Fruit fly (Drosophila melanogaster) whole organism, prepupa: ENCODE data around the gene cold.

Source experiments
- CG10631 ChIP-seq: fragments of 200-800 bp; sonication (Bioruptor generic); optimal IDR thresholded peaks from 2 replicates; lab custom pipeline; 2016; ENCODE audit warnings: missing biosample characterization, missing genetic modification characterization
- CG10669 ChIP-seq: fragments of 200-800 bp; sonication (Bioruptor generic); optimal IDR thresholded peaks from 3 replicates; lab custom pipeline; 2018; ENCODE audit warnings: missing biosample characterization, mild to moderate bottlenecking, missing genetic modification characterization, moderate library complexity
- CG11294 ChIP-seq: fragments of 200-800 bp; sonication (Bioruptor generic); IDR thresholded peaks from 2 replicates; pipeline ENCODE4 v1.3.6; 2022; ENCODE audit warnings: missing biosample characterization, missing genetic modification characterization
- CG11762 ChIP-seq: fragments of 200-800 bp; sonication (Bioruptor generic); optimal IDR thresholded peaks from 3 replicates; lab custom pipeline; 2016; ENCODE audit warnings: missing biosample characterization, missing genetic modification characterization; ENCODE audit not compliant: insufficient read depth
- CG11902 ChIP-seq: fragments of 200-800 bp; sonication (Bioruptor generic); optimal IDR thresholded peaks from 3 replicates; lab custom pipeline; 2016; ENCODE audit warnings: missing biosample characterization, missing genetic modification characterization
- CG15336 ChIP-seq: fragments of 200-800 bp; sonication (Bioruptor generic); IDR thresholded peaks from 2 replicates; pipeline ENCODE4 v1.3.6; 2022; ENCODE audit warnings: missing biosample characterization, missing genetic modification characterization
- CG1621 ChIP-seq: fragments of 200-800 bp; sonication (Bioruptor generic); optimal IDR thresholded peaks from 3 replicates; lab custom pipeline; 2018; ENCODE audit warnings: missing biosample characterization, mild to moderate bottlenecking, missing genetic modification characterization
- CG3032 ChIP-seq: fragments of 200-800 bp; optimal IDR thresholded peaks from 2 replicates; lab custom pipeline; 2019; ENCODE audit warnings: missing biosample characterization, mild to moderate bottlenecking, missing genetic modification characterization, moderate library complexity
- CG31627 ChIP-seq: fragments of 200-800 bp; sonication (Bioruptor generic); optimal IDR thresholded peaks from 3 replicates; lab custom pipeline; 2016; ENCODE audit warnings: missing biosample characterization, missing genetic modification characterization
- CG32006 ChIP-seq: fragments of 200-800 bp; sonication (Bioruptor generic); optimal IDR thresholded peaks from 3 replicates; lab custom pipeline; 2017; ENCODE audit warnings: missing biosample characterization, mild to moderate bottlenecking, missing genetic modification characterization
- CG34406 ChIP-seq: fragments of 200-800 bp; sonication (Bioruptor generic); optimal IDR thresholded peaks from 3 replicates; lab custom pipeline; 2016; ENCODE audit warnings: missing biosample characterization, missing genetic modification characterization
- CG3919 ChIP-seq: fragments of 200-800 bp; sonication (Bioruptor generic); optimal IDR thresholded peaks from 3 replicates; lab custom pipeline; 2016; ENCODE audit warnings: missing biosample characterization, missing genetic modification characterization
- CG4318 ChIP-seq: fragments of 200-800 bp; sonication (Bioruptor generic); optimal IDR thresholded peaks from 3 replicates; lab custom pipeline; 2017; ENCODE audit warnings: missing biosample characterization, mild to moderate bottlenecking, missing genetic modification characterization
- CG6163 ChIP-seq: fragments of 200-800 bp; sonication (Bioruptor generic); IDR thresholded peaks from 3 replicates; pipeline ENCODE4 v1.3.6; 2022; ENCODE audit warnings: missing biosample characterization, missing genetic modification characterization
- CG6276 ChIP-seq: fragments of 200-800 bp; sonication (Bioruptor generic); optimal IDR thresholded peaks from 2 replicates; lab custom pipeline; 2017; ENCODE audit warnings: missing biosample characterization, mild to moderate bottlenecking, missing genetic modification characterization
- CG6792 ChIP-seq: fragments of 200-800 bp; sonication (Bioruptor generic); optimal IDR thresholded peaks from 3 replicates; lab custom pipeline; 2016; ENCODE audit warnings: missing biosample characterization, missing genetic modification characterization
- CG6854 ChIP-seq: fragments of 200-800 bp; sonication (Bioruptor generic); optimal IDR thresholded peaks from 2 replicates; lab custom pipeline; 2017; ENCODE audit warnings: missing biosample characterization, mild to moderate bottlenecking, missing genetic modification characterization
- CG7368 ChIP-seq: fragments of 200-800 bp; sonication (Bioruptor generic); optimal IDR thresholded peaks from 3 replicates; lab custom pipeline; 2016; ENCODE audit warnings: missing biosample characterization, missing genetic modification characterization
- CG8319 ChIP-seq: fragments of 200-800 bp; sonication (Bioruptor generic); optimal IDR thresholded peaks from 3 replicates; lab custom pipeline; 2016; ENCODE audit warnings: missing biosample characterization, missing genetic modification characterization
- CG8632 ChIP-seq: fragments of 200-800 bp; sonication (Bioruptor generic); optimal IDR thresholded peaks from 3 replicates; lab custom pipeline; 2016; ENCODE audit warnings: missing biosample characterization, missing genetic modification characterization
- CG9139 ChIP-seq: fragments of 200-800 bp; sonication (Bioruptor generic); optimal IDR thresholded peaks from 3 replicates; lab custom pipeline; 2017; ENCODE audit warnings: missing biosample characterization, mild to moderate bottlenecking, missing genetic modification characterization
- Eip75B ChIP-seq: fragments of 200-800 bp; sonication (Bioruptor generic); optimal IDR thresholded peaks from 3 replicates; lab custom pipeline; 2016; ENCODE audit warnings: missing biosample characterization, missing genetic modification characterization
- Eip78C ChIP-seq: fragments of 200-800 bp; sonication (Bioruptor generic); peaks from one replicate; lab custom pipeline; 2016; ENCODE audit warnings: missing biosample characterization, missing genetic modification characterization
- Ets96B ChIP-seq: fragments of 200-800 bp; optimal IDR thresholded peaks from 2 replicates; lab custom pipeline; 2019; ENCODE audit warnings: missing biosample characterization, mild to moderate bottlenecking, missing genetic modification characterization, moderate library complexity
- Hr38 ChIP-seq: sonication (Bioruptor generic); optimal IDR thresholded peaks from 2 replicates; lab custom pipeline; 2016; ENCODE audit warnings: missing biosample characterization, missing genetic modification characterization
- Hr4 ChIP-seq: fragments of 200-800 bp; sonication (Bioruptor generic); optimal IDR thresholded peaks from 3 replicates; lab custom pipeline; 2016; ENCODE audit warnings: missing biosample characterization, missing genetic modification characterization
- Lpt ChIP-seq: fragments of 200-800 bp; sonication (Bioruptor generic); optimal IDR thresholded peaks from 3 replicates; lab custom pipeline; 2016; ENCODE audit warnings: missing biosample characterization, missing genetic modification characterization
- OdsH ChIP-seq: fragments of 200-800 bp; sonication (Bioruptor generic); optimal IDR thresholded peaks from 3 replicates; lab custom pipeline; 2016; ENCODE audit warnings: missing biosample characterization, missing genetic modification characterization
- Smox ChIP-seq: fragments of 200-800 bp; sonication (Bioruptor generic); optimal IDR thresholded peaks from 3 replicates; lab custom pipeline; 2016; ENCODE audit warnings: missing biosample characterization, missing genetic modification characterization
- Sox102F ChIP-seq: fragments of 200-800 bp; sonication (Bioruptor generic); optimal IDR thresholded peaks from 2 replicates; lab custom pipeline; 2016; ENCODE audit warnings: missing biosample characterization, mild to moderate bottlenecking, missing genetic modification characterization
- Sox14 ChIP-seq: fragments of 200-800 bp; sonication (Bioruptor generic); optimal IDR thresholded peaks from 3 replicates; lab custom pipeline; 2016; ENCODE audit warnings: missing biosample characterization, missing genetic modification characterization
- Sox15 ChIP-seq: fragments of 200-800 bp; sonication (Bioruptor generic); optimal IDR thresholded peaks from 3 replicates; lab custom pipeline; 2016; ENCODE audit warnings: missing biosample characterization, missing genetic modification characterization
- achi ChIP-seq: fragments of 200-800 bp; sonication (Bioruptor generic); optimal IDR thresholded peaks from 3 replicates; lab custom pipeline; 2016; ENCODE audit warnings: missing biosample characterization, missing genetic modification characterization
- acj6 ChIP-seq: fragments of 200-800 bp; sonication (Bioruptor generic); optimal IDR thresholded peaks from 3 replicates; lab custom pipeline; 2016; ENCODE audit warnings: missing biosample characterization, missing genetic modification characterization
- cyc ChIP-seq: fragments of 200-800 bp; sonication (Bioruptor generic); optimal IDR thresholded peaks from 3 replicates; lab custom pipeline; 2016; ENCODE audit warnings: missing biosample characterization, missing genetic modification characterization
- dac ChIP-seq: fragments of 200-800 bp; sonication (Bioruptor generic); optimal IDR thresholded peaks from 2 replicates; lab custom pipeline; 2017; ENCODE audit warnings: missing biosample characterization, mild to moderate bottlenecking, missing genetic modification characterization
- dsx ChIP-seq: fragments of 200-800 bp; optimal IDR thresholded peaks from 3 replicates; lab custom pipeline; 2019; ENCODE audit warnings: missing biosample characterization, mild to moderate bottlenecking, missing genetic modification characterization, moderate library complexity; ENCODE audit not compliant: poor library complexity, severe bottlenecking
- esn ChIP-seq: fragments of 200-800 bp; sonication (Bioruptor generic); optimal IDR thresholded peaks from 2 replicates; lab custom pipeline; 2016; ENCODE audit warnings: missing biosample characterization, mild to moderate bottlenecking, missing genetic modification characterization, moderate library complexity
- fd59A ChIP-seq: fragments of 200-800 bp; sonication (Bioruptor generic); optimal IDR thresholded peaks from 2 replicates; lab custom pipeline; 2017; ENCODE audit warnings: missing biosample characterization, mild to moderate bottlenecking, missing genetic modification characterization, missing genetic modification reagents
- fd85E ChIP-seq: fragments of 200-800 bp; sonication (Bioruptor generic); optimal IDR thresholded peaks from 3 replicates; lab custom pipeline; 2016; ENCODE audit warnings: missing biosample characterization, missing genetic modification characterization
- lz ChIP-seq: fragments of 200-800 bp; sonication (Bioruptor generic); optimal IDR thresholded peaks from 3 replicates; lab custom pipeline; 2016; ENCODE audit warnings: missing biosample characterization, missing genetic modification characterization
- net ChIP-seq: fragments of 200-800 bp; sonication (Bioruptor generic); optimal IDR thresholded peaks from 3 replicates; lab custom pipeline; 2016; ENCODE audit warnings: missing biosample characterization, missing genetic modification characterization
- pdm3 ChIP-seq: fragments of 200-800 bp; sonication (Bioruptor generic); optimal IDR thresholded peaks from 3 replicates; lab custom pipeline; 2016; ENCODE audit warnings: missing biosample characterization, missing genetic modification characterization
- salr ChIP-seq, 2 experiments: fragments of 200-800 bp; sonication (Bioruptor generic); optimal IDR thresholded peaks; 3 replicates each; lab custom pipeline; 2016 to 2018; ENCODE audit warnings: missing biosample characterization in 2 of 2, missing genetic modification characterization in 2 of 2, mild to moderate bottlenecking in 1 of 2
- ss ChIP-seq, 2 experiments: fragments of 200-800 bp; sonication (Bioruptor generic); optimal IDR thresholded peaks; 2 replicates in 1 of 2; 3 replicates in 1 of 2; lab custom pipeline; 2017 to 2018; ENCODE audit warnings: mild to moderate bottlenecking in 2 of 2, missing biosample characterization in 2 of 2, missing genetic modification characterization in 2 of 2, moderate library complexity in 1 of 2
- svp ChIP-seq: fragments of 200-800 bp; sonication (Bioruptor generic); peaks from one replicate; lab custom pipeline; 2016; ENCODE audit warnings: missing biosample characterization, missing genetic modification characterization
- topi ChIP-seq: fragments of 200-800 bp; sonication (Bioruptor generic); optimal IDR thresholded peaks from 3 replicates; lab custom pipeline; 2016; ENCODE audit warnings: missing biosample characterization, missing genetic modification characterization

The cold gene

DNA sequence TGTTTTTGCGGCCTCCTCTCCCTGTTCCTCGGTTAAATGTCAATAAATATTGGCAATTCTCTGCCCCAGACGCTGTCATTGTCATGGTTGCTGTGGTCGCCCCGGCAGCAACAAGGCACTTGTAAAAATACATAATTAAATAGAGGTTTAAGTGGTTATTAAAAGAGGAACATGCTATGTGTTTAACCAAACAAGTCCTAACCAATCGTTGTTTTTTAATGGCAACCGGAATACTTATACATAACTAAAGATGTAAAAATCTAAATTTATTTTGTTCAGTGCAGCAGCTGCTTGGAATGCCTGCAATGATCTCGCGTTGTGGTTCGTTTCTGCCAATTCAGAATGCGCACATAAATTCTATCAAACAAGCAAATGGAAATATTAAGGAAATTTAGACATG is 32.9 kb downstream of the cold start (continued):
- TF ChIP-seq CG6163 (GFP tag; lab: Robert Waterston, UW) (peak; percentile 72), CG1621 (tag; lab: Kevin White, UChicago) (peak; percentile 19), CG11902 (GFP tag; lab: Kevin White, UChicago) (no peak), Sox15 (GFP tag; lab: Kevin White, UChicago) (no peak), Sox14 (GFP tag; lab: Kevin White, UChicago) (peak; percentile 31), fd59A (GFP tag; lab: Kevin White, UChicago) (no peak), achi (GFP tag; lab: Kevin White, UChicago) (peak; percentile 50), fd85E (GFP tag; lab: Kevin White, UChicago) (no peak), OdsH (GFP tag; lab: Kevin White, UChicago) (peak; percentile 19), CG6792 (peak; percentile 23), CG7368 (GFP tag; lab: Kevin White, UChicago) (no peak), Hr38 (GFP tag; lab: Kevin White, UChicago) (no peak), pdm3 (peak; percentile 34), CG31627 (GFP tag; lab: Kevin White, UChicago) (peak; percentile 13), CG15336 (GFP tag; lab: Robert Waterston, UW) (no peak), salr (GFP tag; optimal IDR thresholded peaks at IDR 0.05; lab: Kevin White, UChicago) (peak in 1 of 2 experiments; percentile 12)

DNA sequence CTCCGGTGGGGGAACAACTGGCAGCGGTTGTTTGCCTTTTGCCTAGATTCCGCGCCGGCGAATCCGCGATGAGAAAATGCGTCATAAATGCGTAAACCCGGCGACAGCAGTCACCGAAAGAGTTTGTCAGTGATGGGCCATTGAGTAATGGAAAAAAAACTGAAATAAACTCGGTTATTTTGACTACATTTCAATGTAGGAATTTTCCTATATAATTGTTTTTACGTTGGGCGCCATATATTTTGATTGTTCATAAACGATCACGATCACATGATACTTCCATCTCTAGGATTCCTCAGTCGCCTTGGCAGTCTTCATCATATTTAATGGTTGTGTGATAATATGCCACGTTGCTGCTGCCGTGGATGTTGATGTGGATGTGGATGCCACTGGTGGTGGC is 34.1 kb downstream of the cold start:
- TF ChIP-seq CG11902 (GFP tag; lab: Kevin White, UChicago), result no peak
- peak; percentile 31 for TF ChIP-seq CG4318 (GFP tag; lab: Kevin White, UChicago)
- TF ChIP-seq net (GFP tag; lab: Kevin White, UChicago), result peak; percentile 36
- TF ChIP-seq CG6163 (GFP tag; lab: Robert Waterston, UW), result peak; percentile 79; the same call in 2 of the 3 replicates
- TF ChIP-seq CG9139 (GFP tag; lab: Kevin White, UChicago), result peak; percentile 57
- no peak for TF ChIP-seq CG11294
- TF ChIP-seq lz (GFP tag; lab: Kevin White, UChicago), result no peak
- TF ChIP-seq OdsH (GFP tag; lab: Kevin White, UChicago), result peak; percentile 52
- no peak for TF ChIP-seq CG8319 (GFP tag; lab: Kevin White, UChicago)
- no peak for TF ChIP-seq fd85E (GFP tag; lab: Kevin White, UChicago)
- TF ChIP-seq Smox, result no peak
- TF ChIP-seq CG3919 (GFP tag; lab: Kevin White, UChicago), result peak; percentile 63
- peak; percentile 56 for TF ChIP-seq pdm3
- TF ChIP-seq CG15336 (GFP tag; lab: Robert Waterston, UW), result peak; percentile 83
- peak; percentile 45 for TF ChIP-seq Lpt (GFP tag; lab: Kevin White, UChicago)
- peak; percentile 26 for TF ChIP-seq CG11762 (GFP tag; lab: Kevin White, UChicago)
- peak; percentile 10 for TF ChIP-seq topi (GFP tag; lab: Kevin White, UChicago)
- no peak for TF ChIP-seq Hr38 (GFP tag; lab: Kevin White, UChicago)
- no peak for TF ChIP-seq CG31627 (GFP tag; lab: Kevin White, UChicago)
- peak; percentile 71 to 73 for TF ChIP-seq ss (GFP tag; optimal IDR thresholded peaks at IDR 0.05; lab: Kevin White, UChicago)
- TF ChIP-seq CG8632, result no peak
- TF ChIP-seq Sox15 (GFP tag; lab: Kevin White, UChicago), result no peak
- peak; percentile 70 for TF ChIP-seq Sox14 (GFP tag; lab: Kevin White, UChicago)
- TF ChIP-seq cyc, result no peak
- TF ChIP-seq CG6276, result peak; percentile 38
- no peak for TF ChIP-seq esn (GFP tag; lab: Kevin White, UChicago)
- peak; percentile 68 for TF ChIP-seq Eip75B (GFP tag; lab: Kevin White, UChicago)
- peak; percentile 68 for TF ChIP-seq achi (GFP tag; lab: Kevin White, UChicago)
- TF ChIP-seq CG1621 (tag; lab: Kevin White, UChicago), result peak; percentile 69
- peak; percentile 52 for TF ChIP-seq CG7368 (GFP tag; lab: Kevin White, UChicago)
- TF ChIP-seq dsx (GFP tag; lab: Kevin White, UChicago), result peak; percentile 68
- peak; percentile 14 for TF ChIP-seq CG34406 (GFP tag; lab: Kevin White, UChicago)
- TF ChIP-seq fd59A (GFP tag; lab: Kevin White, UChicago), result peak; percentile 77
- TF ChIP-seq CG6854 (GFP tag; lab: Kevin White, UChicago), result no peak
- TF ChIP-seq Hr4 (GFP tag; lab: Kevin White, UChicago), result peak; percentile 54
- no peak for TF ChIP-seq svp (GFP tag; lab: Kevin White, UChicago)
- TF ChIP-seq salr (GFP tag; optimal IDR thresholded peaks at IDR 0.05; lab: Kevin White, UChicago), result peak; percentile 51 to 63
- TF ChIP-seq CG6792, result peak; percentile 16
- peak; percentile 74 for TF ChIP-seq CG10669 (GFP tag; lab: Kevin White, UChicago)
- peak; percentile 81 for TF ChIP-seq CG3032 (tag; lab: Kevin White, UChicago)
- peak; percentile 17 for TF ChIP-seq dac (GFP tag; lab: Kevin White, UChicago)
- peak; percentile 74 for TF ChIP-seq CG10631 (GFP tag; lab: Kevin White, UChicago)
- peak; percentile 73 for TF ChIP-seq Ets96B (tag; lab: Kevin White, UChicago)
- TF ChIP-seq CG32006 (GFP tag; lab: Kevin White, UChicago), result peak; percentile 67
- TF ChIP-seq acj6 (GFP tag; lab: Kevin White, UChicago), result peak; percentile 35
- TF ChIP-seq Sox102F (GFP tag; lab: Kevin White, UChicago), result no peak
- peak; percentile 83 for TF ChIP-seq Eip78C (GFP tag; lab: Kevin White, UChicago)
